Fruit fly (Drosophila melanogaster) whole organism, embryonic: ENCODE data around the gene Mlp84B.

Experiments
- Bdp1 ChIP-seq: fragments of 200-800 bp; sonication (Bioruptor generic); optimal IDR thresholded peaks from 3 replicates; lab custom pipeline; 2016; ENCODE audit warnings: missing biosample characterization, missing genetic modification characterization
- CG12659 ChIP-seq: fragments of 200-800 bp; sonication (Bioruptor generic); optimal IDR thresholded peaks from 3 replicates; lab custom pipeline; 2017; ENCODE audit warnings: mild to moderate bottlenecking, missing biosample characterization, missing genetic modification reagents, missing genetic modification characterization
- CG12942 ChIP-seq: fragments of 200-800 bp; sonication (Bioruptor generic); optimal IDR thresholded peaks from 3 replicates; lab custom pipeline; 2016; ENCODE audit warnings: missing biosample characterization, missing genetic modification characterization
- CG13287 ChIP-seq: fragments of 200-800 bp; sonication (Bioruptor generic); IDR thresholded peaks from 2 replicates; pipeline ENCODE4 v1.3.6; 2022; ENCODE audit warnings: missing biosample characterization, missing genetic modification characterization; ENCODE audit not compliant: partially characterized antibody
- CG18764 ChIP-seq: fragments of 200-800 bp; sonication (Bioruptor generic); optimal IDR thresholded peaks from 3 replicates; lab custom pipeline; 2016; ENCODE audit warnings: missing biosample characterization, missing genetic modification characterization
- CG2199 ChIP-seq: fragments of 200-800 bp; sonication (Bioruptor generic); IDR thresholded peaks from 3 replicates; pipeline ENCODE4 v1.3.6; 2022; ENCODE audit warnings: missing biosample characterization, missing genetic modification characterization
- CG32767 ChIP-seq: fragments of 200-800 bp; sonication (Bioruptor generic); IDR thresholded peaks from 2 replicates; pipeline ENCODE4 v1.3.6; 2022; ENCODE audit warnings: missing biosample characterization, missing genetic modification characterization
- CG32772 ChIP-seq: fragments of 200-800 bp; sonication (Bioruptor generic); IDR thresholded peaks from 2 replicates; pipeline ENCODE4 v1.3.6; 2022; ENCODE audit warnings: missing biosample characterization, missing genetic modification characterization
- CG3847 ChIP-seq: fragments of 200-800 bp; sonication (Bioruptor generic); IDR thresholded peaks from 2 replicates; pipeline ENCODE4 v1.3.6; 2022; ENCODE audit warnings: missing biosample characterization, missing genetic modification characterization
- CG3995 ChIP-seq: fragments of 200-800 bp; sonication (Bioruptor generic); optimal IDR thresholded peaks from 3 replicates; lab custom pipeline; 2016; ENCODE audit warnings: missing biosample characterization, missing genetic modification characterization
- CG4707 ChIP-seq: fragments of 200-800 bp; sonication (Bioruptor generic); optimal IDR thresholded peaks from 2 replicates; lab custom pipeline; 2018; ENCODE audit warnings: missing biosample characterization, mild to moderate bottlenecking, missing genetic modification characterization, moderate library complexity
- CG6272 ChIP-seq: fragments of 200-800 bp; sonication (Bioruptor generic); IDR thresholded peaks from 2 replicates; pipeline ENCODE4 v1.3.6; 2022; ENCODE audit warnings: missing biosample characterization, missing genetic modification characterization
- CG8388 ChIP-seq: fragments of 200-800 bp; sonication (Bioruptor generic); optimal IDR thresholded peaks from 2 replicates; lab custom pipeline; 2019; ENCODE audit warnings: missing biosample characterization, mild to moderate bottlenecking, missing genetic modification characterization, moderate library complexity
- CG8765 ChIP-seq: fragments of 200-800 bp; sonication (Bioruptor generic); IDR thresholded peaks from 2 replicates; pipeline ENCODE4 v1.3.6; 2022; ENCODE audit warnings: missing biosample characterization, missing genetic modification characterization
- CG9817 ChIP-seq: fragments of 200-800 bp; sonication (Bioruptor generic); optimal IDR thresholded peaks from 2 replicates; lab custom pipeline; 2018; ENCODE audit warnings: missing biosample characterization, mild to moderate bottlenecking, missing genetic modification characterization, moderate library complexity
- CrebB ChIP-seq: fragments of 200-800 bp; sonication (Bioruptor generic); optimal IDR thresholded peaks from 3 replicates; lab custom pipeline; 2018; ENCODE audit warnings: missing biosample characterization, mild to moderate bottlenecking, missing genetic modification characterization
- Dp ChIP-seq: fragments of 200-800 bp; sonication (Bioruptor generic); optimal IDR thresholded peaks from 2 replicates; lab custom pipeline; 2018; ENCODE audit warnings: missing biosample characterization, mild to moderate bottlenecking, missing genetic modification characterization, moderate library complexity
- E2f2 ChIP-seq: fragments of 200-800 bp; sonication (Bioruptor generic); IDR thresholded peaks from 2 replicates; pipeline ENCODE4 v1.3.6; 2022; ENCODE audit warnings: missing biosample characterization, missing genetic modification characterization
- HHEX ChIP-seq: fragments of 200-800 bp; sonication (Bioruptor generic); optimal IDR thresholded peaks from 3 replicates; lab custom pipeline; 2017; ENCODE audit warnings: missing biosample characterization, mild to moderate bottlenecking, missing genetic modification characterization, missing genetic modification reagents
- Myb ChIP-seq: fragments of 200-800 bp; sonication (Bioruptor generic); optimal IDR thresholded peaks from 2 replicates; lab custom pipeline; 2016; ENCODE audit warnings: missing biosample characterization, missing genetic modification characterization
- Opbp ChIP-seq: fragments of 200-800 bp; sonication (Bioruptor generic); IDR thresholded peaks from 3 replicates; pipeline ENCODE4 v1.3.6; 2022; ENCODE audit warnings: missing biosample characterization, missing genetic modification characterization; ENCODE audit not compliant: partially characterized antibody
- Pdp1 ChIP-seq, 2 experiments: fragments of 200-800 bp; sonication (Bioruptor generic); optimal IDR thresholded peaks; 3 replicates each; lab custom pipeline; 2016; ENCODE audit warnings: missing biosample characterization in 2 of 2, missing genetic modification characterization in 2 of 2, mild to moderate bottlenecking in 1 of 2, moderate library complexity in 1 of 2
- Rfx ChIP-seq: fragments of 200-800 bp; sonication (Bioruptor generic); IDR thresholded peaks from 2 replicates; pipeline ENCODE4 v1.3.6; 2022; ENCODE audit warnings: missing biosample characterization, missing genetic modification characterization
- YL-1 ChIP-seq: fragments of 200-800 bp; sonication (Bioruptor generic); optimal IDR thresholded peaks from 3 replicates; lab custom pipeline; 2017; ENCODE audit warnings: missing biosample characterization, mild to moderate bottlenecking, missing genetic modification characterization
- ara ChIP-seq: fragments of 200-800 bp; sonication (Bioruptor generic); IDR thresholded peaks from 2 replicates; pipeline ENCODE4 v1.3.6; 2022; ENCODE audit warnings: missing biosample characterization, missing genetic modification characterization
- ewg ChIP-seq: fragments of 200-800 bp; sonication (Bioruptor generic); optimal IDR thresholded peaks from 3 replicates; lab custom pipeline; 2017; ENCODE audit warnings: mild to moderate bottlenecking, missing biosample characterization, missing genetic modification reagents, missing genetic modification characterization
- gcm ChIP-seq: fragments of 200-800 bp; sonication (Bioruptor generic); optimal IDR thresholded peaks from 2 replicates; lab custom pipeline; 2019; ENCODE audit warnings: missing biosample characterization, mild to moderate bottlenecking, missing genetic modification characterization, moderate library complexity
- nom ChIP-seq: fragments of 200-800 bp; sonication (Bioruptor generic); optimal IDR thresholded peaks from 2 replicates; lab custom pipeline; 2017; ENCODE audit warnings: missing biosample characterization, missing genetic modification characterization, mild to moderate bottlenecking, moderate library complexity, missing genetic modification reagents
- pros ChIP-seq: fragments of 200-800 bp; sonication (Bioruptor generic); optimal IDR thresholded peaks from 3 replicates; lab custom pipeline; 2019; ENCODE audit warnings: missing biosample characterization, mild to moderate bottlenecking, missing genetic modification characterization, moderate library complexity
- ranshi ChIP-seq: fragments of 200-800 bp; sonication (Bioruptor generic); IDR thresholded peaks from 2 replicates; pipeline ENCODE4 v1.3.6; 2022; ENCODE audit warnings: missing biosample characterization, missing genetic modification characterization
- row ChIP-seq: fragments of 200-800 bp; sonication (Bioruptor generic); IDR thresholded peaks from 3 replicates; pipeline ENCODE4 v1.3.6; 2022; ENCODE audit warnings: missing biosample characterization, missing genetic modification characterization
- scrt ChIP-seq: fragments of 200-800 bp; sonication (Bioruptor generic); optimal IDR thresholded peaks from 2 replicates; lab custom pipeline; 2018; ENCODE audit warnings: missing biosample characterization, mild to moderate bottlenecking, missing genetic modification characterization, moderate library complexity
- sim ChIP-seq: fragments of 200-800 bp; sonication (Bioruptor generic); IDR thresholded peaks from 2 replicates; pipeline ENCODE4 v1.3.6; 2022; ENCODE audit warnings: missing biosample characterization, missing genetic modification characterization
- slbo ChIP-seq: fragments of 200-800 bp; sonication (Bioruptor generic); IDR thresholded peaks from 2 replicates; pipeline ENCODE4 v1.3.6; 2022; ENCODE audit warnings: missing biosample characterization, missing genetic modification characterization
- sob ChIP-seq: fragments of 200-800 bp; sonication (Bioruptor generic); IDR thresholded peaks from 2 replicates; pipeline ENCODE4 v1.3.6; 2022; ENCODE audit warnings: missing biosample characterization, missing genetic modification characterization
- sr ChIP-seq: fragments of 200-800 bp; sonication (Bioruptor generic); IDR thresholded peaks from 3 replicates; pipeline ENCODE4 v1.3.6; 2022; ENCODE audit warnings: missing biosample characterization, missing genetic modification characterization
- sug ChIP-seq: fragments of 200-800 bp; optimal IDR thresholded peaks from 2 replicates; lab custom pipeline; 2019; ENCODE audit warnings: missing biosample characterization, mild to moderate bottlenecking, missing genetic modification characterization, moderate library complexity
- zen2 ChIP-seq: fragments of 200-800 bp; sonication (Bioruptor generic); IDR thresholded peaks from 3 replicates; pipeline ENCODE4 v1.3.6; 2022; ENCODE audit warnings: missing biosample characterization, missing genetic modification characterization; ENCODE audit not compliant: partially characterized antibody
- zfh1 ChIP-seq: fragments of 200-800 bp; sonication (Bioruptor generic); IDR thresholded peaks from 3 replicates; pipeline ENCODE4 v1.3.6; 2022; ENCODE audit warnings: missing biosample characterization, missing genetic modification characterization

Gene Mlp84B

DNA sequence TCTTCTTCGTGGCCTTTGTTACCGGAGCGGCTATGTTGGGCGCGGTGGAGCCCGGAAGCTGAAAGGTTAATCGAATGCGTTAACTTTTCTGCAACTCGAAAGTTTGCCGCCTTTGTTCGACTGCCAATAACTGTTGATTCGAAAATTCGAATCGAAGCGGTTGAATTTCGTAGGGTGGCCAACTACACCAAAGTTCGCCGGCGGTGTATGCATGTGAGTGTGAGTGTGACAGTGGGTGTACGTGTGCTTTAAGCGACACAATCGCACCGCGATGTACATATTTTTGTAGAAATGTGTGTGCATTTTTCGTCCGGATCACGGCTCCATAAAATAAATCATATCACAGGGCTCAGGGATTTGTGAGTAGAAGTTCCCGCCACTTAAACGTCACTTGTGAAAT, 32.1 kb downstream of the Mlp84B start (continued):
- TF ChIP-seq sob: 0 out of 2 replicates have a peak, but pooled peaks have one; percentile 22
- TF ChIP-seq CG2199 (GFP tag; lab: Robert Waterston, UW): no peak
- no peak for TF ChIP-seq CG9817 (tag; lab: Kevin White, UChicago)
- peak; percentile 5; the same call in 1 of the 3 replicates for TF ChIP-seq zfh1
- peak; percentile 74 for TF ChIP-seq sr (GFP tag; lab: Robert Waterston, UW)
- TF ChIP-seq CG4707 (GFP tag; lab: Kevin White, UChicago): peak; percentile 28
- TF ChIP-seq Dp (GFP tag; lab: Kevin White, UChicago): peak; percentile 78
- TF ChIP-seq CG32767: peak; percentile 41; the same call in 1 of the 2 replicates
- TF ChIP-seq CrebB (tag; lab: Kevin White, UChicago): peak; percentile 0
- no peak for TF ChIP-seq CG8765
- 0 out of 3 replicates have a peak, but pooled peaks have one; percentile 27 for TF ChIP-seq row
- TF ChIP-seq CG3995 (GFP tag; lab: Kevin White, UChicago): peak; percentile 67
- no peak for TF ChIP-seq CG6272 (GFP tag; lab: Robert Waterston, UW)
- TF ChIP-seq Bdp1 (GFP tag; lab: Kevin White, UChicago): no peak
- 0 out of 2 replicates have a peak, but pooled peaks have one; percentile 35 for TF ChIP-seq CG3847 (GFP tag; lab: Robert Waterston, UW)
- TF ChIP-seq Opbp: 0 out of 3 replicates have a peak, but pooled peaks have one; percentile 3
- TF ChIP-seq CG12942 (GFP tag; lab: Kevin White, UChicago): no peak
- TF ChIP-seq gcm (GFP tag; lab: Kevin White, UChicago): no peak
- no peak for TF ChIP-seq pros (GFP tag; lab: Kevin White, UChicago)
- TF ChIP-seq ranshi (GFP tag; lab: Robert Waterston, UW): peak; percentile 39; the same call in 1 of the 2 replicates
- peak; percentile 22; the same call in 1 of the 2 replicates for TF ChIP-seq CG13287
- peak; percentile 80 for TF ChIP-seq Myb
- TF ChIP-seq nom: peak; percentile 34
- TF ChIP-seq YL-1 (GFP tag; lab: Kevin White, UChicago): peak; percentile 4
- no peak for TF ChIP-seq zen2 (GFP tag; lab: Robert Waterston, UW)
- no peak for TF ChIP-seq CG18764 (GFP tag; lab: Kevin White, UChicago)
- TF ChIP-seq CG12659 (GFP tag; lab: Kevin White, UChicago): peak; percentile 8
- 0 out of 2 replicates have a peak, but pooled peaks have one; percentile 33 for TF ChIP-seq Rfx (GFP tag; lab: Robert Waterston, UW)
- peak; percentile 10 for TF ChIP-seq sug (tag; lab: Kevin White, UChicago)
- TF ChIP-seq CG8388 (GFP tag; lab: Kevin White, UChicago): no peak
- no peak for TF ChIP-seq ewg (GFP tag; lab: Kevin White, UChicago)
- TF ChIP-seq sim (GFP tag; lab: Robert Waterston, UW): no peak
- TF ChIP-seq scrt: peak; percentile 21
- TF ChIP-seq CG32772: no peak
- peak; percentile 84 for TF ChIP-seq E2f2 (GFP tag; lab: Robert Waterston, UW)
- 0 out of 2 replicates have a peak, but pooled peaks have one; percentile 14 for TF ChIP-seq ara (GFP tag; lab: Robert Waterston, UW)
- no peak for TF ChIP-seq HHEX (GFP tag; lab: Kevin White, UChicago)
- TF ChIP-seq slbo (GFP tag; lab: Robert Waterston, UW): 0 out of 2 replicates have a peak, but pooled peaks have one; percentile 15

DNA sequence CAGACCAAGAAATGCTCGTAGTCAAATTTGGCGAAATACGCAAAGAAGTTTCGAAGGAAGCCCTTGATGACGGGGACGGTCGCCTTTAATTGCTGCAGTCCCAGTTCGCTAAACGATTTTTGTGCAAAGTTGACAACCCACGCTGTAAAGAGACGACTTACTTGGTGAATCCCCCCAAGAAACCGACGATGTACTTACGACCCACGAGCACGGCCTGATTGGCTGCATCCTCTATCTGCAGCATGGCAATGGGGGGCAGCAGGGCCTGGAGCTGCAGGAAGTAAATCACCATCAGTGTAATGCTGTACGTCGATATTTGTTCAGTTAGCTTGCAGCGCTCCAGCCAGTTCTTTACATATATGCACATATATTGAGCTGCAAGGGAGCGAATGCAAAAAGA, 33.8 kb downstream of the Mlp84B start:
- TF ChIP-seq Pdp1 (GFP tag; optimal IDR thresholded peaks at IDR 0.05; lab: Kevin White, UChicago) (no peak), nom (peak; percentile 29)
